Worm (Caenorhabditis elegans) whole organism, L3 larva: ENCODE measurements around the gene Y54G2A.12.

Source experiments
- ama-1 ChIP-seq: fragments of 150-350 bp; optimal IDR thresholded peaks from 2 replicates; lab custom pipeline; 2018
- lsy-12 ChIP-seq: sonication (generic microtip); optimal IDR thresholded peaks from 2 replicates; lab custom pipeline; 2016; ENCODE audit warnings: mild to moderate bottlenecking, missing genetic modification characterization, missing compliant biosample characterization
- nhr-11 ChIP-seq: fragments of 150-350 bp; optimal IDR thresholded peaks from 2 replicates; lab custom pipeline; 2014; ENCODE audit warnings: missing biosample characterization, missing genetic modification characterization
- nhr-76 ChIP-seq: fragments of 150-350 bp; sonication (generic microtip); optimal IDR thresholded peaks from 5 replicates; lab custom pipeline; 2014; ENCODE audit warnings: missing biosample characterization, missing genetic modification characterization
- pha-4 ChIP-seq: fragments of 150-350 bp; optimal IDR thresholded peaks from 2 replicates; lab custom pipeline; 2014; ENCODE audit warnings: missing biosample characterization, missing genetic modification reagents, missing genetic modification characterization
- snpc-4 ChIP-seq: fragments of 150-350 bp; optimal IDR thresholded peaks from 2 replicates; lab custom pipeline; 2014; ENCODE audit warnings: missing biosample characterization, missing genetic modification characterization
- ztf-4 ChIP-seq: fragments of 150-350 bp; optimal IDR thresholded peaks from 2 replicates; lab custom pipeline; 2014; ENCODE audit warnings: missing biosample characterization, missing genetic modification characterization

- TF ChIP-seq ama-1 (lab: Kevin White, UChicago) (no peak), snpc-4 (no peak), nhr-11 (tag; lab: Kevin White, UChicago) (no peak), lsy-12 (no peak), ztf-4 (tag; lab: Kevin White, UChicago) (no peak), pha-4 (tag; lab: Kevin White, UChicago) (no peak), nhr-76 (tag; lab: Kevin White, UChicago) (no peak)
Measured at ce11 chrIV:2799389-2799788, 16.7 kb upstream of the Y54G2A.12 start, which contains the start of gene Y54G2A.10.
